Worm (Caenorhabditis elegans): ENCODE data around the gene F35E8.6.
"Not testable (repeated sequence)": the region's sequence is repeated elsewhere in the genome, so short reads cannot be mapped to it uniquely, and the experiment has no call there.

DNA sequence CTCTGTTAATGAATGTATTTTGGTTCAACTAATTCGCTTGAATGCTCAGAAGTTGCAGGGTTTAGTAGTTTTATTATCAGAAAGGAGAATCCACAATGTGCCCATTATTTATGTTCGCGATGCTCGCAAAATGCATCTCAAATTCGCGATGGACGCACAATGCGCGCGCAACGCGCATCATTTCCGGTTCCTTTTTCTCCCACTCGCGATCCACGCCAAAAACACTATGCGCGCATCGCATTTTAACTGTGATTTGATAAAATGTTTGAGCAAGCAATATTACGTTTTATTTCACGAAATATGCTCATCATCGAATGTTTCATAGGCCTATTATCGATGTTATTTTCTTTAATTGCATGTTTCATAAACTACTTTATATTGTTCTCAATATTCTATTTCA, 17.9 kb downstream of the F35E8.6 start, which contains the start of gene srbc-77:
- not testable (repeated sequence) for TF ChIP-seq him-1, W03F9.2, dao-5 (tag; optimal IDR thresholded peaks at IDR 0.05)

All from whole organism, L4/young adult.